Fruit fly (Drosophila melanogaster): Measurements from ENCODE around the gene Task6.
A peak's percentile ranks its signal among the peaks of the same experiment; 100 is the strongest.

The Task6 gene

dm6 chr3R:13659865-13660738 lies 14.2 kb downstream of the Task6 start, which contains the start of gene Hrb87F:
Gene Hrb87F, minus strand, starts transcription at chr3R:13660531.
- TF ChIP-seq phol (tag; optimal IDR thresholded peaks at IDR 0.05) = peak; percentile 84
- no peak for TF ChIP-seq nmo (GFP tag; optimal IDR thresholded peaks at IDR 0.05)
- peak; percentile 50 for TF ChIP-seq lbe (GFP tag; optimal IDR thresholded peaks at IDR 0.05)
- 0 out of 2 replicates have a peak, but pooled peaks have one; percentile 38 for TF ChIP-seq CG11085 (GFP tag; IDR thresholded peaks at IDR 0.05)
- no peak for TF ChIP-seq MTF-1 (GFP tag; optimal IDR thresholded peaks at IDR 0.05; ENCODE audit: borderline replicate concordance)
- no peak for TF ChIP-seq NC2α (GFP tag; optimal IDR thresholded peaks at IDR 0.05)
- TF ChIP-seq stc (GFP tag; IDR thresholded peaks at IDR 0.05) = no peak
- no peak for TF ChIP-seq CG12071 (GFP tag; optimal IDR thresholded peaks at IDR 0.05)
- TF ChIP-seq Ets97D (GFP tag; optimal IDR thresholded peaks at IDR 0.05) = peak; percentile 78
- peak; percentile 55 for TF ChIP-seq CG17359 (tag; optimal IDR thresholded peaks at IDR 0.05)
- peak; percentile 51 for TF ChIP-seq pzg (GFP tag; optimal IDR thresholded peaks at IDR 0.05)
- no peak for TF ChIP-seq ham (GFP tag; IDR thresholded peaks at IDR 0.05)
- no peak for TF ChIP-seq jigr1 (GFP tag; IDR thresholded peaks at IDR 0.05)
- TF ChIP-seq dm (GFP tag; optimal IDR thresholded peaks at IDR 0.05) = peak; percentile 9
- no peak for TF ChIP-seq emc (GFP tag; optimal IDR thresholded peaks at IDR 0.05)
- TF ChIP-seq CG31441 (GFP tag; IDR thresholded peaks at IDR 0.05) = 0 out of 2 replicates have a peak, but pooled peaks have one; percentile 5
- TF ChIP-seq TFAM (GFP tag; optimal IDR thresholded peaks at IDR 0.05) = no peak
- no peak for TF ChIP-seq yki (optimal IDR thresholded peaks at IDR 0.05)
- no peak for TF ChIP-seq Hey (tag; optimal IDR thresholded peaks at IDR 0.05)
- no peak for TF ChIP-seq CG18599 (GFP tag; optimal IDR thresholded peaks at IDR 0.05)
- no peak for TF ChIP-seq otp (GFP tag; IDR thresholded peaks at IDR 0.05)
- no peak for TF ChIP-seq org-1 (GFP tag; optimal IDR thresholded peaks at IDR 0.05)
- no peak for TF ChIP-seq CG12769 (tag; optimal IDR thresholded peaks at IDR 0.05)
- peak; percentile 35 for TF ChIP-seq CG17568 (GFP tag; optimal IDR thresholded peaks at IDR 0.05)
- no peak; the same call in 1 of the 2 replicates for TF ChIP-seq inv (GFP tag; IDR thresholded peaks at IDR 0.05; ENCODE audit: partially characterized antibody)
- no peak for TF ChIP-seq ewg (GFP tag; optimal IDR thresholded peaks at IDR 0.05)
- TF ChIP-seq CG18011 (GFP tag; optimal IDR thresholded peaks at IDR 0.05) = peak; percentile 92
- no peak for TF ChIP-seq CG43689 (GFP tag; IDR thresholded peaks at IDR 0.05)
- TF ChIP-seq CG34376 (GFP tag; optimal IDR thresholded peaks at IDR 0.05) = no peak
- TF ChIP-seq Hr51 (GFP tag; optimal IDR thresholded peaks at IDR 0.05) = no peak
- TF ChIP-seq unc-4 (GFP tag; IDR thresholded peaks at IDR 0.05; ENCODE audit: partially characterized antibody) = no peak
- no peak for TF ChIP-seq ATbp (GFP tag; optimal IDR thresholded peaks at IDR 0.05)
- TF ChIP-seq CG42726 (GFP tag; IDR thresholded peaks at IDR 0.05; ENCODE audit: partially characterized antibody) = no peak
- TF ChIP-seq ems (GFP tag; optimal IDR thresholded peaks at IDR 0.05) = no peak
- no peak for TF ChIP-seq CG14710 (tag; optimal IDR thresholded peaks at IDR 0.05)
- no peak for TF ChIP-seq Hmr (GFP tag; optimal IDR thresholded peaks at IDR 0.05)
- TF ChIP-seq ftz-f1 (GFP tag; optimal IDR thresholded peaks at IDR 0.05) = no peak
- TF ChIP-seq fd3F (GFP tag; optimal IDR thresholded peaks at IDR 0.05) = no peak
- no peak for TF ChIP-seq exex (tag; optimal IDR thresholded peaks at IDR 0.05)
- TF ChIP-seq Xrp1 (GFP tag; IDR thresholded peaks at IDR 0.05) = no peak
- no peak for TF ChIP-seq dan (GFP tag; IDR thresholded peaks at IDR 0.05)
- TF ChIP-seq Oli (tag; optimal IDR thresholded peaks at IDR 0.05) = no peak
- TF ChIP-seq Hr78 (GFP tag; optimal IDR thresholded peaks at IDR 0.05) = no peak
- no peak for TF ChIP-seq lilli (GFP tag; optimal IDR thresholded peaks at IDR 0.05)
- TF ChIP-seq CG9817 (tag; optimal IDR thresholded peaks at IDR 0.05) = no peak
- TF ChIP-seq NfI (GFP tag; optimal IDR thresholded peaks at IDR 0.05) = no peak
- no peak for TF ChIP-seq Hand (GFP tag; optimal IDR thresholded peaks at IDR 0.05)
- TF ChIP-seq CG13296 (GFP tag; optimal IDR thresholded peaks at IDR 0.05) = no peak
